Worm (Caenorhabditis elegans) whole organism, L4/young adult: ENCODE data around the gene F38B6.4.

Source experiments
- W03F9.2 ChIP-seq: fragments of 150-350 bp; optimal IDR thresholded peaks from 2 replicates; lab custom pipeline; 2014; ENCODE audit warnings: missing biosample characterization, missing genetic modification characterization
- dao-5 ChIP-seq: sonication (generic microtip); optimal IDR thresholded peaks from 2 replicates; lab custom pipeline; 2016; ENCODE audit warnings: missing genotype, missing genetic modification characterization, moderate library complexity, missing compliant biosample characterization
- him-1 ChIP-seq: sonication (generic microtip); optimal IDR thresholded peaks from 2 replicates; lab custom pipeline; 2016; ENCODE audit warnings: missing genotype, missing genetic modification reagents, missing genetic modification characterization, missing compliant biosample characterization

F38B6.4 gene

ce11 chrX:6674333-6674919, at the start of gene F38B6.4:
F38B6.4 (plus strand) TSS chrX:6674869.
- TF ChIP-seq dao-5 (tag; lab: Kevin White, UChicago) (no peak), him-1 (tag; lab: Kevin White, UChicago) (no peak), W03F9.2 (tag; lab: Kevin White, UChicago) (no peak)

DNA sequence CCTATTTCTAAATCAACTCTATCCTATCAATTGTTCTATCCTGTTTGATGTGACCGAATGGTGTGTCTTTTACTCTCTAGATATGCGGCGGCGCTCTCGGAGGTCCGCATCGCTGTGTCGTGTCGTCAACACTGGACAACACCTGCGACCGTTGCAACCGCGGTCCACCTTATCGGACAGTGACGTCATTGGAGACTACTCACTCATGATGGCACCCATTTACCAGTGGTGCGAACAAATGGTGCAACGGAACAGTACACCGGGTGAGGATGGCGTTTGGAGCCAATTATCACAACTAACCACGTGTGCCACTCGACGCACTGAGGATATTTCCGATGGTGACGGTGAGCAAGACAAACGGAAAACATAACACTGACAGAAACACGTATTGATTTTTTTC, 49.4 kb upstream of the F38B6.4 start:
- no peak for TF ChIP-seq dao-5 (tag; lab: Kevin White, UChicago)
- no peak for TF ChIP-seq W03F9.2 (tag; lab: Kevin White, UChicago)
- no peak for TF ChIP-seq him-1 (tag; lab: Kevin White, UChicago)

DNA sequence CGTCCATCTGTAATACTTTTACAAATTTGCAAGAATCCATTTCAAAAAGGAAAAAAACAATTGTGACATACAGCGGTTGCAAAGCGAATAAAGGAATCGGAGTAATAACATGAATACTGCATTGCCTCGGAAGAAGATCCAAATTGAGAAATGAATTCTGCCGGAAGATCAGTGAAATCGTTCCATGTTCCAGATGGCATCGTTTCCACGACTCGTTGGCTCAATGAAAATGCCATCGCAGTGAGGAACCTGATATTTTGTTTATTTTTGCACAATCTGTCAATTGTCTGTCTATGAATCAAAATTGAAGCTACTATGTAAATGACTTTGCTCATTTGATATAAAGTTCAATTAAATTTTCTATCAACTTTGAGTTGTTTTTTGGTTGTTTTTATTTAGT, 44.0 kb upstream of the F38B6.4 start:
- TF ChIP-seq him-1 (tag; lab: Kevin White, UChicago) (no peak), W03F9.2 (tag; lab: Kevin White, UChicago) (no peak), dao-5 (tag; lab: Kevin White, UChicago) (no peak)

DNA sequence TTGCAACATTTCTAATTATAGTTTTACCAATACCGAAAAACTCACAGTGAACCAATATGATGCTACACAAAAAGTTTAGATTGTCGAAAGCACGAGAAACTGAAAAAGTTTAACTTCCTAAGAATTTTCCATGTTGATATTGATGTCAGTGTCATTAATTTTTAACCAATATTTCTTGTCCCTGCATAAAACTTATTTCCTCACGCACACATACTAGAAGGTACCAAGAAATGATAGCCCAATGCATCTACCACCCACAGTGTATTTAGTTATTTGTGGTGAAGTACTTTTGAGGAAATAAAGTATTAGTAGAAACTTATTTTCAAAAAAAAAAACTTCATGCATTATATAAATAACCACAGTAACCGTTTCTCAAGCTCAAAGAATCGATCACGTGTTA, 43.2 kb upstream of the F38B6.4 start, which contains the start of gene aexr-2:
Gene aexr-2, minus strand, starts transcription at position 101 of the 400 bp plus-strand sequence.
- no peak for TF ChIP-seq W03F9.2 (tag; lab: Kevin White, UChicago)
- no peak for TF ChIP-seq dao-5 (tag; lab: Kevin White, UChicago)
- TF ChIP-seq him-1 (tag; lab: Kevin White, UChicago) = no peak

ce11 chrX:6635173-6635572, 39.5 kb upstream of the F38B6.4 start, which contains the start of gene aexr-1:
aexr-1 (minus strand) TSS chrX:6635273.
- TF ChIP-seq him-1 (tag; lab: Kevin White, UChicago) (no peak), dao-5 (tag; lab: Kevin White, UChicago) (no peak), W03F9.2 (tag; lab: Kevin White, UChicago) (no peak)

ce11 chrX:6637933-6638332, 36.7 kb upstream of the F38B6.4 start:
- TF ChIP-seq dao-5 (tag; lab: Kevin White, UChicago) (no peak), him-1 (tag; lab: Kevin White, UChicago) (no peak), W03F9.2 (tag; lab: Kevin White, UChicago) (no peak)

DNA sequence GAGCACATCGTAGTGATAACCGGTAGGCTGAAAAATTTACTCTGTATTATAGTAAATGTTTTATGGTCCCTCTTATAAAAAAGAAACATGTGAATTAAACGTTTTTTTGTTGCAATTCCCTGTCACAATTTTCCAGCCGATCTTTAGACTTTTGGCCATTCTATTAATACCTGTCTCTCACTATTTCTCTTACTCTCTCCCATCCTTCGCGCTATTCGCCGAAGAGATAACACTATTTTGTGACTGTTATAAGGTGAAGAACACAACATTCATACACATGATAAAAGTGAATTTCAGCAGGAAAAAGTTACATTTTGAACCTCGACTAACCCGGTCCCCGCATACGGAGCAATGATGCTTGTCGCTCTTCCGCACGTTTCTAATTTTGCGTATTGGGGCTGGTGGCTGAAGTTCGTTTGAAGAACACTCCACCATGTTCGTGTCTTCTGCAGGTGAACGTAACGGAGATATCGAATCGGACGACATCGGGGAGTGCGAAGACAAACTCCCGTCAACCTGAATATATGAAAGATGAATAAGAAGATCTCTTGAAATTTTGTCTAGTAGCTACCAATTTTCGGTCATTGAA, 35.6 kb upstream of the F38B6.4 start:
- no peak for TF ChIP-seq him-1 (tag; lab: Kevin White, UChicago)
- no peak for TF ChIP-seq W03F9.2 (tag; lab: Kevin White, UChicago)
- TF ChIP-seq dao-5 (tag; lab: Kevin White, UChicago) = no peak

- no peak for TF ChIP-seq dao-5 (tag; lab: Kevin White, UChicago)
- no peak for TF ChIP-seq him-1 (tag; lab: Kevin White, UChicago)
- TF ChIP-seq W03F9.2 (tag; lab: Kevin White, UChicago) = no peak
Observed at ce11 chrX:6640570-6641199, 34.0 kb upstream of the F38B6.4 start, which contains the start of gene nhr-120. nhr-120 (minus strand) TSS chrX:6640620.

DNA sequence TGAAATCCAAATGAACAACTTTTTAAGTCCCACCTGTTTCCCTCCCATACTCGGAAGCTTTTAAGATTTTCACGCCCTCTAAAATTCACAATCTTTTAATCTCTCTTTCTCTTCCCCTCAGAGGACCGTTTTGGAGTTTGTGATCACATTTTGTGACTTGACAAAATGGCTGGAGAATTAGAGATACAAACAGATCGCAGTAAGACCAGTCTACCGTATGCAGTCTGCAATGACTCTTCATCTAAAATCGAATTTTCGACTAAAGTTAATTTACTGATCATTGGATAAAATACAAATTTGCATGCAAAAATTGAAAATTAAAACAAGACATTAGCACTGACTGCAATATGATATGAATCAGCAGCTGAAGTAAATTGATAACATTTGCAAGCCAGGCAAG, 33.2 kb upstream of the F38B6.4 start:
- TF ChIP-seq dao-5 (tag; lab: Kevin White, UChicago) = no peak
- TF ChIP-seq W03F9.2 (tag; lab: Kevin White, UChicago) = no peak
- TF ChIP-seq him-1 (tag; lab: Kevin White, UChicago) = no peak

DNA sequence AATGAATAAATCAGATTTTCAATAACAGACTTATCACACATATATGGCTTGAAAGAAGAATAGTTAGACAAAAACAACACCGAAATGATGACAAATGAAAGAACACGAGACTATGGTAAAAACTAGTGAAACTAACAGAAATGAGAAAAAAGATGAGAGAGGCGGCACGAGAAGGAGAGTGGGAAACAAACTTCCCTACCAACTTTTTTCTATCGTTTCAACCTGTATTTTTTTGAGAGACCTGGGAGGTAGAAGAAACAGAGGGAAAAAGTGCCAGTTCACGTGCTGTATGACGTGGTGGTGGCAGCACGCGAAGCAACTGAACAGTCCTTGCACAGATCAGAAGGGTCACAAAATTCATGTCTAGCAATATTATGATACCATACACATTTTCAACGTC, 31.9 kb upstream of the F38B6.4 start:
- no peak for TF ChIP-seq W03F9.2 (tag; lab: Kevin White, UChicago)
- TF ChIP-seq him-1 (tag; lab: Kevin White, UChicago) = no peak
- TF ChIP-seq dao-5 (tag; lab: Kevin White, UChicago) = no peak

ce11 chrX:6644971-6645704, 29.5 kb upstream of the F38B6.4 start, which contains the start of gene C56E10.3:
C56E10.3 (plus strand) TSS chrX:6645654.
- TF ChIP-seq W03F9.2 (tag; lab: Kevin White, UChicago) (no peak), dao-5 (tag; lab: Kevin White, UChicago) (no peak), him-1 (tag; lab: Kevin White, UChicago) (no peak)

DNA sequence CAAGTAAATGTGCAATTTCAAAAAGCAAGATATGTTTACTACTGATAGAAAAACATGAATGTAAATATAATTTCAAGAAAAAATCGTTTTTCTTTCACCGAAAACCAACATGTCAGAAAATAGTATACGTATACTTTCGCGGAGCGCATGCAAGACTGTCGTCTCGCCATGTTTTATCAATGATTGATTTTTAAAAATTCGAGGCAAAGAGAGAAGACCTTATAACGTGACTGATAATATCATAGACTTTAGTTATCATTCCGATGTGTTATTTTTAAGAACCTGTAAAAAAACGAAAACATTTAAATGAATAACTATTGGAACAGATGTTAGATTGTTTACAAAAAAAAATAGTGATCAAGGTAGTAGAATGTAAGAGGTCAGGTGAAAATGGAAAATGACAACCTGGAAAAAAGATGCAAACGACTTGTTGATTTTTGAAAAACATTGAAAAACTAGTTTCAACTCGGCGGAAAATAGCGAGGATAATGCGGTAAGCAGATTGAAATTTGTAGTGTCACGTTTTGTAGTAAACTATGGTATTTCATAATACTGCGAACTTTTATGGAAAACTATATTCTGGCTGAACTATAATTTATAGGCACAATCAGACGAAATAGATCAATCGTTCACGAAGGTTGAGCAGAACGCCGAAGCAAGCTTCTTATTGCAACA, 28.1 kb upstream of the F38B6.4 start:
- TF ChIP-seq W03F9.2 (tag; lab: Kevin White, UChicago) = no peak
- TF ChIP-seq him-1 (tag; lab: Kevin White, UChicago) = no peak
- no peak for TF ChIP-seq dao-5 (tag; lab: Kevin White, UChicago)
